Fruit fly (Drosophila melanogaster): Measurements from ENCODE around the gene Inx3.

- TF ChIP-seq CG5204 (GFP tag; optimal IDR thresholded peaks at IDR 0.05) (no peak), bab1 (GFP tag; optimal IDR thresholded peaks at IDR 0.05) (no peak), pad (GFP tag; optimal IDR thresholded peaks at IDR 0.05) (no peak)
Observed at dm6 chr3R:28830746-28831145, 28.6 kb downstream of the Inx3 start.
